Fruit fly (Drosophila melanogaster) whole organism, prepupa: ENCODE results near the gene NHP2.

Experiments
- Blimp-1 ChIP-seq: fragments of 200-800 bp; sonication (Bioruptor generic); optimal IDR thresholded peaks from 3 replicates; lab custom pipeline; 2017; ENCODE audit warnings: missing biosample characterization, missing genetic modification characterization, mild to moderate bottlenecking, moderate library complexity, missing genetic modification reagents
- CG11902 ChIP-seq: fragments of 200-800 bp; sonication (Bioruptor generic); optimal IDR thresholded peaks from 3 replicates; lab custom pipeline; 2016; ENCODE audit warnings: missing biosample characterization, missing genetic modification characterization
- CG15336 ChIP-seq: fragments of 200-800 bp; sonication (Bioruptor generic); IDR thresholded peaks from 2 replicates; pipeline ENCODE4 v1.3.6; 2022; ENCODE audit warnings: missing biosample characterization, missing genetic modification characterization
- CG3032 ChIP-seq: fragments of 200-800 bp; optimal IDR thresholded peaks from 2 replicates; lab custom pipeline; 2019; ENCODE audit warnings: missing biosample characterization, mild to moderate bottlenecking, missing genetic modification characterization, moderate library complexity
- CG31627 ChIP-seq: fragments of 200-800 bp; sonication (Bioruptor generic); optimal IDR thresholded peaks from 3 replicates; lab custom pipeline; 2016; ENCODE audit warnings: missing biosample characterization, missing genetic modification characterization
- CG32006 ChIP-seq: fragments of 200-800 bp; sonication (Bioruptor generic); optimal IDR thresholded peaks from 3 replicates; lab custom pipeline; 2017; ENCODE audit warnings: missing biosample characterization, mild to moderate bottlenecking, missing genetic modification characterization
- CG3919 ChIP-seq: fragments of 200-800 bp; sonication (Bioruptor generic); optimal IDR thresholded peaks from 3 replicates; lab custom pipeline; 2016; ENCODE audit warnings: missing biosample characterization, missing genetic modification characterization
- CG4318 ChIP-seq: fragments of 200-800 bp; sonication (Bioruptor generic); optimal IDR thresholded peaks from 3 replicates; lab custom pipeline; 2017; ENCODE audit warnings: missing biosample characterization, mild to moderate bottlenecking, missing genetic modification characterization
- CG6163 ChIP-seq: fragments of 200-800 bp; sonication (Bioruptor generic); IDR thresholded peaks from 3 replicates; pipeline ENCODE4 v1.3.6; 2022; ENCODE audit warnings: missing biosample characterization, missing genetic modification characterization
- CG6276 ChIP-seq: fragments of 200-800 bp; sonication (Bioruptor generic); optimal IDR thresholded peaks from 2 replicates; lab custom pipeline; 2017; ENCODE audit warnings: missing biosample characterization, mild to moderate bottlenecking, missing genetic modification characterization
- CG6792 ChIP-seq: fragments of 200-800 bp; sonication (Bioruptor generic); optimal IDR thresholded peaks from 3 replicates; lab custom pipeline; 2016; ENCODE audit warnings: missing biosample characterization, missing genetic modification characterization
- CG6808 ChIP-seq: fragments of 200-800 bp; sonication (Bioruptor generic); optimal IDR thresholded peaks from 3 replicates; lab custom pipeline; 2017; ENCODE audit warnings: missing biosample characterization, missing genetic modification characterization, mild to moderate bottlenecking, moderate library complexity, missing genetic modification reagents
- CG7368 ChIP-seq: fragments of 200-800 bp; sonication (Bioruptor generic); optimal IDR thresholded peaks from 3 replicates; lab custom pipeline; 2016; ENCODE audit warnings: missing biosample characterization, missing genetic modification characterization
- CG8119 ChIP-seq: fragments of 200-800 bp; sonication (Bioruptor generic); IDR thresholded peaks from 3 replicates; pipeline ENCODE4 v1.3.6; 2022; ENCODE audit warnings: missing biosample characterization, missing genetic modification characterization
- CG9139 ChIP-seq: fragments of 200-800 bp; sonication (Bioruptor generic); optimal IDR thresholded peaks from 3 replicates; lab custom pipeline; 2017; ENCODE audit warnings: missing biosample characterization, mild to moderate bottlenecking, missing genetic modification characterization
- Eip78C ChIP-seq: fragments of 200-800 bp; sonication (Bioruptor generic); peaks from one replicate; lab custom pipeline; 2016; ENCODE audit warnings: missing biosample characterization, missing genetic modification characterization
- Ets21C ChIP-seq: fragments of 200-800 bp; sonication (Bioruptor generic); optimal IDR thresholded peaks from 3 replicates; lab custom pipeline; 2016; ENCODE audit warnings: missing biosample characterization, missing genetic modification characterization
- Gug ChIP-seq: fragments of 200-800 bp; sonication (Bioruptor generic); IDR thresholded peaks from 2 replicates; pipeline ENCODE4 v1.3.6; 2022; ENCODE audit warnings: missing biosample characterization, missing genetic modification characterization
- Hr38 ChIP-seq: sonication (Bioruptor generic); optimal IDR thresholded peaks from 2 replicates; lab custom pipeline; 2016; ENCODE audit warnings: missing biosample characterization, missing genetic modification characterization
- Hr4 ChIP-seq: fragments of 200-800 bp; sonication (Bioruptor generic); optimal IDR thresholded peaks from 3 replicates; lab custom pipeline; 2016; ENCODE audit warnings: missing biosample characterization, missing genetic modification characterization
- Lpt ChIP-seq: fragments of 200-800 bp; sonication (Bioruptor generic); optimal IDR thresholded peaks from 3 replicates; lab custom pipeline; 2016; ENCODE audit warnings: missing biosample characterization, missing genetic modification characterization
- Met ChIP-seq: fragments of 200-800 bp; sonication (Bioruptor generic); optimal IDR thresholded peaks from 3 replicates; lab custom pipeline; 2016; ENCODE audit warnings: missing biosample characterization, missing genetic modification characterization
- OdsH ChIP-seq: fragments of 200-800 bp; sonication (Bioruptor generic); optimal IDR thresholded peaks from 3 replicates; lab custom pipeline; 2016; ENCODE audit warnings: missing biosample characterization, missing genetic modification characterization
- Sox102F ChIP-seq: fragments of 200-800 bp; sonication (Bioruptor generic); optimal IDR thresholded peaks from 2 replicates; lab custom pipeline; 2016; ENCODE audit warnings: missing biosample characterization, mild to moderate bottlenecking, missing genetic modification characterization
- Sox14 ChIP-seq: fragments of 200-800 bp; sonication (Bioruptor generic); optimal IDR thresholded peaks from 3 replicates; lab custom pipeline; 2016; ENCODE audit warnings: missing biosample characterization, missing genetic modification characterization
- acj6 ChIP-seq: fragments of 200-800 bp; sonication (Bioruptor generic); optimal IDR thresholded peaks from 3 replicates; lab custom pipeline; 2016; ENCODE audit warnings: missing biosample characterization, missing genetic modification characterization
- cyc ChIP-seq: fragments of 200-800 bp; sonication (Bioruptor generic); optimal IDR thresholded peaks from 3 replicates; lab custom pipeline; 2016; ENCODE audit warnings: missing biosample characterization, missing genetic modification characterization
- dsx ChIP-seq: fragments of 200-800 bp; optimal IDR thresholded peaks from 3 replicates; lab custom pipeline; 2019; ENCODE audit warnings: missing biosample characterization, mild to moderate bottlenecking, missing genetic modification characterization, moderate library complexity; ENCODE audit not compliant: poor library complexity, severe bottlenecking
- eg ChIP-seq: fragments of 200-800 bp; sonication (Bioruptor generic); IDR thresholded peaks from 3 replicates; pipeline ENCODE4 v1.3.6; 2022; ENCODE audit warnings: missing biosample characterization, missing genetic modification characterization
- esn ChIP-seq: fragments of 200-800 bp; sonication (Bioruptor generic); optimal IDR thresholded peaks from 2 replicates; lab custom pipeline; 2016; ENCODE audit warnings: missing biosample characterization, mild to moderate bottlenecking, missing genetic modification characterization, moderate library complexity
- fd59A ChIP-seq: fragments of 200-800 bp; sonication (Bioruptor generic); optimal IDR thresholded peaks from 2 replicates; lab custom pipeline; 2017; ENCODE audit warnings: missing biosample characterization, mild to moderate bottlenecking, missing genetic modification characterization, missing genetic modification reagents
- fd85E ChIP-seq: fragments of 200-800 bp; sonication (Bioruptor generic); optimal IDR thresholded peaks from 3 replicates; lab custom pipeline; 2016; ENCODE audit warnings: missing biosample characterization, missing genetic modification characterization
- fkh ChIP-seq: fragments of 200-800 bp; sonication (Bioruptor generic); optimal IDR thresholded peaks from 3 replicates; lab custom pipeline; 2017; ENCODE audit warnings: missing biosample characterization, mild to moderate bottlenecking, missing genetic modification characterization, moderate library complexity
- lz ChIP-seq: fragments of 200-800 bp; sonication (Bioruptor generic); optimal IDR thresholded peaks from 3 replicates; lab custom pipeline; 2016; ENCODE audit warnings: missing biosample characterization, missing genetic modification characterization
- pdm3 ChIP-seq: fragments of 200-800 bp; sonication (Bioruptor generic); optimal IDR thresholded peaks from 3 replicates; lab custom pipeline; 2016; ENCODE audit warnings: missing biosample characterization, missing genetic modification characterization
- salr ChIP-seq, 2 experiments: fragments of 200-800 bp; sonication (Bioruptor generic); optimal IDR thresholded peaks; 3 replicates each; lab custom pipeline; 2016 to 2018; ENCODE audit warnings: missing biosample characterization in 2 of 2, missing genetic modification characterization in 2 of 2, mild to moderate bottlenecking in 1 of 2
- spab ChIP-seq: fragments of 200-800 bp; sonication (Bioruptor generic); optimal IDR thresholded peaks from 2 replicates; lab custom pipeline; 2017; ENCODE audit warnings: missing biosample characterization, mild to moderate bottlenecking, missing genetic modification characterization, missing genetic modification reagents
- ss ChIP-seq, 2 experiments: fragments of 200-800 bp; sonication (Bioruptor generic); optimal IDR thresholded peaks; 2 replicates in 1 of 2; 3 replicates in 1 of 2; lab custom pipeline; 2017 to 2018; ENCODE audit warnings: mild to moderate bottlenecking in 2 of 2, missing biosample characterization in 2 of 2, missing genetic modification characterization in 2 of 2, moderate library complexity in 1 of 2
- svp ChIP-seq: fragments of 200-800 bp; sonication (Bioruptor generic); peaks from one replicate; lab custom pipeline; 2016; ENCODE audit warnings: missing biosample characterization, missing genetic modification characterization
- topi ChIP-seq: fragments of 200-800 bp; sonication (Bioruptor generic); optimal IDR thresholded peaks from 3 replicates; lab custom pipeline; 2016; ENCODE audit warnings: missing biosample characterization, missing genetic modification characterization
- vri ChIP-seq: fragments of 200-800 bp; sonication (Bioruptor generic); optimal IDR thresholded peaks from 3 replicates; lab custom pipeline; 2016; ENCODE audit warnings: missing biosample characterization, mild to moderate bottlenecking, missing genetic modification characterization

Gene NHP2

DNA sequence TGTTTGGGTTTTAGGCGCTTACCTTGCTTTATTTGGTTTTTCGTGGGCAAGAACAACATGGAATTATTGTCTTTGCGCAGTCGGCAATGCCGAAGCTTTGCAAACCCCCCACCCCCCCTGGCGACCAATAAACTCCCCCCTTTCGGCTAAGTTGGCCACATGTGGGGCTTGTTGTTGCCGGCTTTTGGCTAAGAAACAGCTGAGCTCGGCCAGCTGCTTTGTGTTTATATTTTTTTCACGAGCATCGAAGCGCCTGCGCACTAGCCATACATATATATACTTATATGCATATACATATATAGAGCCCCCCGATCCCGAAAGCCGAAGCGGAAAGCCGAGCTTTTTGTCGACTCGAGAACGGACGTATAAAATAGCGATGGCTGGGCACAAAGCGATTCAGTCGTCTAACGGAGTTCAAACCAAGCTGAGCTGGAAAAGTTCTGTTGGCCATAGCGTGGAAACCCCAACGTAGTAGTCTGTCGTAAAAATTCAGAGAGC, 2.8 kb upstream of the NHP2 start, which contains the start of gene CG17839:
TSS of gene CG17839 (plus strand) at position 413 of the 498 bp plus-strand sequence.
- TF ChIP-seq topi (GFP tag; lab: Kevin White, UChicago) (no peak), svp (peak; percentile 34), fkh (peak; percentile 85), eg (GFP tag; lab: Robert Waterston, UW) (0 out of 3 replicates have a peak, but pooled peaks have one; percentile 25)

- no peak for TF ChIP-seq OdsH (GFP tag; lab: Kevin White, UChicago)
Observed at dm6 chr3L:14803236-14803635, 1.3 kb upstream of the NHP2 start, which contains the start of gene gnu. Gene gnu (minus strand): TSS chr3L:14803360.

- TF ChIP-seq CG6792 (GFP tag; lab: Kevin White, UChicago), result no peak
- TF ChIP-seq CG6163 (GFP tag; lab: Robert Waterston, UW), result peak; percentile 68
- TF ChIP-seq Sox14 (GFP tag; lab: Kevin White, UChicago), result no peak
- TF ChIP-seq fd59A (GFP tag; lab: Kevin White, UChicago), result no peak
- TF ChIP-seq CG8119 (GFP tag; lab: Robert Waterston, UW), result no peak
- TF ChIP-seq eg (GFP tag; lab: Robert Waterston, UW), result peak; percentile 61
- TF ChIP-seq Blimp-1 (GFP tag; lab: Kevin White, UChicago), result no peak
- peak; percentile 38; the same call in 1 of the 2 replicates for TF ChIP-seq Gug (GFP tag; lab: Robert Waterston, UW)
- peak; percentile 41; the same call in 1 of the 2 replicates for TF ChIP-seq CG15336 (GFP tag; lab: Robert Waterston, UW)
- TF ChIP-seq Sox102F (GFP tag; lab: Kevin White, UChicago), result no peak
Observed at dm6 chr3L:14790849-14791646, 10.9 kb downstream of the NHP2 start.

- TF ChIP-seq CG6276 (no peak), Hr4 (peak; percentile 80), Ets21C (GFP tag; lab: Kevin White, UChicago) (peak; percentile 81), dsx (GFP tag; lab: Kevin White, UChicago) (no peak), CG15336 (GFP tag; lab: Robert Waterston, UW) (peak; percentile 23; the same call in 1 of the 2 replicates), fd59A (GFP tag; lab: Kevin White, UChicago) (peak; percentile 68), CG11902 (GFP tag; lab: Kevin White, UChicago) (peak; percentile 80), Met (peak; percentile 84), Lpt (GFP tag; lab: Kevin White, UChicago) (peak; percentile 68), CG31627 (GFP tag; lab: Kevin White, UChicago) (peak; percentile 88), cyc (GFP tag; lab: Kevin White, UChicago) (peak; percentile 88), topi (GFP tag; lab: Kevin White, UChicago) (peak; percentile 89), CG3032 (tag; lab: Kevin White, UChicago) (peak; percentile 72), CG9139 (GFP tag; lab: Kevin White, UChicago) (peak; percentile 39), CG6163 (GFP tag; lab: Robert Waterston, UW) (peak; percentile 73), ss (GFP tag; optimal IDR thresholded peaks at IDR 0.05; lab: Kevin White, UChicago) (peak in 1 of 2 experiments; percentile 66), CG3919 (GFP tag; lab: Kevin White, UChicago) (no peak), OdsH (GFP tag; lab: Kevin White, UChicago) (peak; percentile 85), acj6 (GFP tag; lab: Kevin White, UChicago) (peak; percentile 85), CG32006 (GFP tag; lab: Kevin White, UChicago) (no peak), vri (GFP tag; lab: Kevin White, UChicago) (peak; percentile 78), esn (GFP tag; lab: Kevin White, UChicago) (peak; percentile 87), Hr38 (peak; percentile 53), pdm3 (GFP tag; lab: Kevin White, UChicago) (peak; percentile 82), lz (peak; percentile 88), spab (peak; percentile 14), fd85E (GFP tag; lab: Kevin White, UChicago) (peak; percentile 64), CG7368 (GFP tag; lab: Kevin White, UChicago) (peak; percentile 72), eg (GFP tag; lab: Robert Waterston, UW) (peak; percentile 72), CG8119 (GFP tag; lab: Robert Waterston, UW) (peak; percentile 58), CG6808 (GFP tag; lab: Kevin White, UChicago) (peak; percentile 51), salr (GFP tag; optimal IDR thresholded peaks at IDR 0.05; lab: Kevin White, UChicago) (peak in 1 of 2 experiments; percentile 44), CG4318 (GFP tag; lab: Kevin White, UChicago) (peak; percentile 21), Eip78C (peak; percentile 93)
Observed at dm6 chr3L:14790127-14790589, 11.8 kb downstream of the NHP2 start.
